Fruit fly (Drosophila melanogaster): ENCODE data around the gene CG3792.

CG3792 gene

dm6 chr2L:5027321-5028069 is 50.4 kb downstream of the CG3792 start (continued):
- TF ChIP-seq CG18262 (tag; optimal IDR thresholded peaks at IDR 0.05) (peak; percentile 0), corto (GFP tag; optimal IDR thresholded peaks at IDR 0.05) (no peak), CG12942 (GFP tag; optimal IDR thresholded peaks at IDR 0.05) (no peak), CG34376 (GFP tag; optimal IDR thresholded peaks at IDR 0.05) (peak; percentile 95), Dbx (GFP tag; IDR thresholded peaks at IDR 0.05) (no peak), cg (GFP tag; optimal IDR thresholded peaks at IDR 0.05) (peak; percentile 46), Nf-YC (tag; optimal IDR thresholded peaks at IDR 0.05) (peak; percentile 51), CG3838 (GFP tag; optimal IDR thresholded peaks at IDR 0.05) (no peak), dimm (GFP tag; IDR thresholded peaks at IDR 0.05) (no peak), Deaf1 (tag; optimal IDR thresholded peaks at IDR 0.05) (peak; percentile 97), so (GFP tag; IDR thresholded peaks at IDR 0.05) (no peak), Nf-YB (GFP tag; optimal IDR thresholded peaks at IDR 0.05) (peak; percentile 35), Hr51 (GFP tag; optimal IDR thresholded peaks at IDR 0.05) (peak in 1 of 2 experiments; percentile 0), Doc3 (GFP tag; IDR thresholded peaks at IDR 0.05; ENCODE audit: partially characterized antibody) (0 out of 3 replicates have a peak, but pooled peaks have one; percentile 30), ara (GFP tag; IDR thresholded peaks at IDR 0.05) (no peak), CG9817 (tag; optimal IDR thresholded peaks at IDR 0.05) (no peak), CG31388 (GFP tag; optimal IDR thresholded peaks at IDR 0.05) (no peak), lilli (GFP tag; optimal IDR thresholded peaks at IDR 0.05) (peak; percentile 9)

dm6 chr2L:5028091-5028490 is 51.0 kb downstream of the CG3792 start, which contains the start of gene vkg:
Gene vkg, minus strand, starts transcription at chr2L:5028191.
- TF ChIP-seq Hmr (GFP tag; optimal IDR thresholded peaks at IDR 0.05) (no peak), CG5245 (GFP tag; optimal IDR thresholded peaks at IDR 0.05) (no peak), her (GFP tag; optimal IDR thresholded peaks at IDR 0.05) (no peak), CG10959 (GFP tag; IDR thresholded peaks at IDR 0.05) (no peak), CG6654 (GFP tag; optimal IDR thresholded peaks at IDR 0.05) (no peak), zen (tag; optimal IDR thresholded peaks at IDR 0.05) (no peak), CG1602 (GFP tag; optimal IDR thresholded peaks at IDR 0.05) (no peak), CG14667 (GFP tag; IDR thresholded peaks at IDR 0.05) (no peak), CG12769 (tag; optimal IDR thresholded peaks at IDR 0.05) (no peak), CG10274 (GFP tag; optimal IDR thresholded peaks at IDR 0.05) (no peak)
